Worm (Caenorhabditis elegans) whole organism, L3 larva: ENCODE measurements around the gene clec-58.
A peak's percentile ranks its signal among the peaks of the same experiment; 100 is the strongest.

Experiments
- R02D3.7 ChIP-seq: fragments of 150-350 bp; optimal IDR thresholded peaks from 2 replicates; lab custom pipeline; 2014; ENCODE audit warnings: missing biosample characterization, missing genetic modification characterization
- ZK546.5 ChIP-seq: sonication (generic microtip); optimal IDR thresholded peaks from 2 replicates; lab custom pipeline; 2017; ENCODE audit warnings: missing biosample characterization, missing genetic modification characterization
- ama-1 ChIP-seq: fragments of 150-350 bp; optimal IDR thresholded peaks from 2 replicates; lab custom pipeline; 2018
- ceh-28 ChIP-seq: fragments of 150-350 bp; optimal IDR thresholded peaks from 2 replicates; lab custom pipeline; 2014; ENCODE audit warnings: missing biosample characterization, missing genetic modification reagents, missing genetic modification characterization
- ceh-82 ChIP-seq: fragments of 150-350 bp; optimal IDR thresholded peaks from 2 replicates; lab custom pipeline; 2014; ENCODE audit warnings: missing biosample characterization, missing genetic modification characterization
- ceh-9 ChIP-seq: sonication (generic microtip); optimal IDR thresholded peaks from 2 replicates; lab custom pipeline; 2018; ENCODE audit warnings: missing biosample characterization, missing genetic modification characterization
- egl-5 ChIP-seq: fragments of 150-350 bp; optimal IDR thresholded peaks from 2 replicates; lab custom pipeline; 2017; ENCODE audit warnings: missing biosample characterization, missing genetic modification reagents, missing genetic modification characterization, inconsistent platforms
- elt-1 ChIP-seq: fragments of 150-350 bp; optimal IDR thresholded peaks from 2 replicates; lab custom pipeline; 2014; ENCODE audit warnings: missing biosample characterization, missing genetic modification characterization
- eor-1 ChIP-seq, 2 experiments: fragments of 150-350 bp; optimal IDR thresholded peaks; 2 replicates each; lab custom pipeline; 2014 to 2018; ENCODE audit warnings: missing biosample characterization in 2 of 2, missing genetic modification characterization in 2 of 2
- fkh-10 ChIP-seq: sonication (generic microtip); optimal IDR thresholded peaks from 2 replicates; lab custom pipeline; 2017; ENCODE audit warnings: missing biosample characterization, missing genetic modification reagents, missing genetic modification characterization
- fkh-2 ChIP-seq: fragments of 150-350 bp; optimal IDR thresholded peaks from 2 replicates; lab custom pipeline; 2014; ENCODE audit warnings: missing biosample characterization, missing genetic modification reagents, missing genetic modification characterization
- fos-1 ChIP-seq: fragments of 150-350 bp; optimal IDR thresholded peaks from 2 replicates; lab custom pipeline; 2014; ENCODE audit warnings: missing biosample characterization, missing genetic modification characterization
- hmg-11 ChIP-seq: sonication (generic microtip); optimal IDR thresholded peaks from 2 replicates; lab custom pipeline; 2016; ENCODE audit warnings: missing genetic modification characterization, missing compliant biosample characterization
- lin-15B ChIP-seq: fragments of 150-350 bp; optimal IDR thresholded peaks from 2 replicates; lab custom pipeline; 2014; ENCODE audit warnings: missing biosample characterization, missing genetic modification characterization
- mml-1 ChIP-seq: fragments of 150-350 bp; sonication (generic microtip); optimal IDR thresholded peaks from 3 replicates; lab custom pipeline; 2014; ENCODE audit warnings: missing biosample characterization, missing genetic modification characterization
- nfya-1 ChIP-seq: sonication (generic microtip); optimal IDR thresholded peaks from 2 replicates; lab custom pipeline; 2017; ENCODE audit warnings: missing genetic modification characterization, mild to moderate bottlenecking, missing compliant biosample characterization, antibody characterized with exemption, moderate library complexity; ENCODE audit not compliant: insufficient read depth
- nhr-11 ChIP-seq: fragments of 150-350 bp; optimal IDR thresholded peaks from 2 replicates; lab custom pipeline; 2014; ENCODE audit warnings: missing biosample characterization, missing genetic modification characterization
- nhr-23 ChIP-seq: fragments of 150-350 bp; optimal IDR thresholded peaks from 2 replicates; lab custom pipeline; 2014; ENCODE audit warnings: missing biosample characterization, missing genetic modification reagents, missing genetic modification characterization
- nhr-25 ChIP-seq: sonication (generic microtip); optimal IDR thresholded peaks from 2 replicates; lab custom pipeline; 2017; ENCODE audit warnings: missing biosample characterization, missing genetic modification characterization
- nhr-28 ChIP-seq: fragments of 150-350 bp; optimal IDR thresholded peaks from 2 replicates; lab custom pipeline; 2014; ENCODE audit warnings: missing biosample characterization, missing genetic modification characterization
- nhr-76 ChIP-seq: fragments of 150-350 bp; sonication (generic microtip); optimal IDR thresholded peaks from 5 replicates; lab custom pipeline; 2014; ENCODE audit warnings: missing biosample characterization, missing genetic modification characterization
- nhr-77 ChIP-seq: fragments of 150-350 bp; optimal IDR thresholded peaks from 2 replicates; lab custom pipeline; 2014; ENCODE audit warnings: missing biosample characterization, missing genetic modification characterization
- pha-4 ChIP-seq: fragments of 150-350 bp; optimal IDR thresholded peaks from 2 replicates; lab custom pipeline; 2014; ENCODE audit warnings: missing biosample characterization, missing genetic modification reagents, missing genetic modification characterization
- tbx-2 ChIP-seq: sonication (generic microtip); optimal IDR thresholded peaks from 2 replicates; lab custom pipeline; 2016; ENCODE audit warnings: mild to moderate bottlenecking, missing genetic modification characterization, missing compliant biosample characterization
- unc-39 ChIP-seq: sonication (generic microtip); optimal IDR thresholded peaks from 4 replicates; lab custom pipeline; 2017; ENCODE audit warnings: missing biosample characterization, missing genetic modification characterization
- unc-62 ChIP-seq: fragments of 150-350 bp; sonication (generic microtip); optimal IDR thresholded peaks from 4 replicates; lab custom pipeline; 2014; ENCODE audit warnings: missing biosample characterization, missing genetic modification reagents, missing genetic modification characterization
- ztf-4 ChIP-seq: fragments of 150-350 bp; optimal IDR thresholded peaks from 2 replicates; lab custom pipeline; 2014; ENCODE audit warnings: missing biosample characterization, missing genetic modification characterization

Gene clec-58

ce11 chrII:10523031-10523430 lies 47.1 kb upstream of the clec-58 start:
- TF ChIP-seq egl-5 (tag; lab: Kevin White, UChicago): no peak
- no peak for TF ChIP-seq lin-15B (tag; lab: Kevin White, UChicago)
- no peak for TF ChIP-seq eor-1 (tag; optimal IDR thresholded peaks at IDR 0.05; lab: Kevin White, UChicago)
- no peak for TF ChIP-seq nhr-76
- no peak for TF ChIP-seq unc-62 (GFP tag; lab: Kevin White, UChicago)
- no peak for TF ChIP-seq nhr-11
- no peak for TF ChIP-seq ceh-28
- peak; percentile 55 for TF ChIP-seq nhr-23 (tag; lab: Kevin White, UChicago)

- no peak for TF ChIP-seq elt-1 (tag; lab: Kevin White, UChicago)
- no peak for TF ChIP-seq R02D3.7
- TF ChIP-seq nhr-25 (tag; lab: Kevin White, UChicago): no peak
- TF ChIP-seq ceh-9 (tag; lab: Kevin White, UChicago): no peak
- TF ChIP-seq fkh-2 (tag; lab: Kevin White, UChicago): no peak
- TF ChIP-seq hmg-11 (tag; lab: Kevin White, UChicago): no peak
- TF ChIP-seq ZK546.5 (tag; lab: Kevin White, UChicago): no peak
- TF ChIP-seq, all 47 proteins: peak for 0
Observed at ce11 chrII:10519863-10520262, 43.9 kb upstream of the clec-58 start.

- TF ChIP-seq pha-4: no peak
- no peak for TF ChIP-seq nhr-23 (tag; lab: Kevin White, UChicago)
- no peak for TF ChIP-seq ceh-28
- TF ChIP-seq, all 47 proteins: peak for 0
Observed at ce11 chrII:10519017-10519416, 43.1 kb upstream of the clec-58 start, which contains the start of gene F59B10.4. TSS of gene F59B10.4 (minus strand) at chrII:10519117.

- no peak for TF ChIP-seq ztf-4 (tag; lab: Kevin White, UChicago)
- no peak for TF ChIP-seq nhr-28 (tag; lab: Kevin White, UChicago)
- TF ChIP-seq nhr-23 (tag; lab: Kevin White, UChicago): peak; percentile 40
- no peak for TF ChIP-seq ZK546.5 (tag; lab: Kevin White, UChicago)
- no peak for TF ChIP-seq mml-1 (tag; lab: Kevin White, UChicago)
Observed at ce11 chrII:10516375-10516774, 40.4 kb upstream of the clec-58 start.

- TF ChIP-seq ceh-28 (peak; percentile 2), ceh-9 (tag; lab: Kevin White, UChicago) (no peak), nfya-1 (tag; lab: Kevin White, UChicago) (no peak), nhr-23 (tag; lab: Kevin White, UChicago) (peak; percentile 54)
Observed at ce11 chrII:10515422-10515821, 39.5 kb upstream of the clec-58 start.

ce11 chrII:10513377-10513776 lies 37.4 kb upstream of the clec-58 start:
- TF ChIP-seq ama-1: no peak
- TF ChIP-seq unc-62 (GFP tag; lab: Kevin White, UChicago): no peak
- TF ChIP-seq nhr-11: no peak
- no peak for TF ChIP-seq ceh-82 (tag; lab: Kevin White, UChicago)
- TF ChIP-seq fos-1 (tag; lab: Kevin White, UChicago): no peak
- no peak for TF ChIP-seq lin-15B (tag; lab: Kevin White, UChicago)
- TF ChIP-seq R02D3.7: no peak
- no peak for TF ChIP-seq eor-1 (tag; optimal IDR thresholded peaks at IDR 0.05; lab: Kevin White, UChicago)
- TF ChIP-seq unc-39 (tag; lab: Kevin White, UChicago): no peak

ce11 chrII:10510242-10510641 lies 34.3 kb upstream of the clec-58 start, which contains the start of gene F59B10.3:
TSS of gene F59B10.3 (plus strand) at chrII:10510542.
- TF ChIP-seq ama-1 (no peak), pha-4 (peak; percentile 63)

ce11 chrII:10509746-10510145 lies 33.8 kb upstream of the clec-58 start, which contains the start of gene F59B10.2:
TSS of gene F59B10.2 (minus strand) at chrII:10509846.
- no peak for TF ChIP-seq ceh-9 (tag; lab: Kevin White, UChicago)
- no peak for TF ChIP-seq tbx-2 (tag; lab: Kevin White, UChicago)

- TF ChIP-seq fkh-10 (GFP tag; lab: Kevin White, UChicago) (no peak), nhr-77 (no peak), nhr-23 (tag; lab: Kevin White, UChicago) (no peak)
Observed at ce11 chrII:10507906-10508305, 32.0 kb upstream of the clec-58 start.
